Fruit fly (Drosophila melanogaster): ENCODE results near the gene Sulf1.

Gene Sulf1

DNA sequence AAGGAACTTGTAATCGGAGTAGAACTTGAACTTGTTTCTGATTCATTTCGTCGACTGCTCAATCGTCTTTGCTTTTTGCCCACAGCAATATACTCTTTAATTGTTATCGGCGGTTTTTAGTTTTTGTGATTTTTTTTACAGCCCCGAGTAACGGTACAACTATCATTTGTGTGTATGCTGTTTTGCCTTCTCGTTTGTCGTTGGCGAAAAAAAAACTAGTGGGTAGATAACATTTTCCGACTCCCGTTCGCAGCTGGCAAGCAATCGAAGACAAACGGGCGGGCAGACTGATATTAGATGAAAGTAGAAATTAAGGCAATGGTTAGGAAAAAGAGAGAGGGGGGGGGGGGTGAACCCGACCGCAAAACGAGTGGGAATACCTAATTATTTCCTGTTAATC lies 51.5 kb downstream of the Sulf1 start:
- no peak for TF ChIP-seq Hr96 (GFP tag; optimal IDR thresholded peaks at IDR 0.05)
- TF ChIP-seq CG1620 (GFP tag; optimal IDR thresholded peaks at IDR 0.05) = no peak
- TF ChIP-seq kay (GFP tag; ENCODE audit: borderline replicate concordance) = peak; percentile 85
- TF ChIP-seq ovo (GFP tag; optimal IDR thresholded peaks at IDR 0.05) = peak; percentile 72

DNA sequence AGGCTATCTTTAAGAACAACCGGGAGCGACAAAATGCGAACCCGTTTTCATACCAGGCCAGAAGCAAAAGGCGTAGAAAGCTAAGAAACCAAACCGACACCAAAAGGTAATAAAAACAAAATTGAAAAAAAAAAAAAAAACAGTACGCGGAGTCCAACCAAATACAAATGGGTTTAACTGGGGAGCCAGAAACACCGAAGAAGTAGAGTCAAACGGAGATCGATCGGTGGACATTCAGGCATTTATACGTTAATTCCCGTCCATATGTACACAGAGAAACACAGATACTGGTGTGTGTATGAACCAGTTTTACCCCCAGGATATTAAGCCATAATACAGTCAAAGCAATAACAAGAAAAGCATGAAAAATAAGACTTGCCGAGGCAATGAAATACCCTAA lies 52.2 kb downstream of the Sulf1 start:
- no peak for TF ChIP-seq pad (GFP tag; optimal IDR thresholded peaks at IDR 0.05)
- no peak for TF ChIP-seq ovo (GFP tag; optimal IDR thresholded peaks at IDR 0.05)
- TF ChIP-seq CG5204 (GFP tag; optimal IDR thresholded peaks at IDR 0.05) = no peak
- TF ChIP-seq Clk (GFP tag; optimal IDR thresholded peaks at IDR 0.05) = no peak
- no peak for TF ChIP-seq CG14711 (tag; optimal IDR thresholded peaks at IDR 0.05)
- TF ChIP-seq toe (GFP tag; optimal IDR thresholded peaks at IDR 0.05) = no peak
- no peak for TF ChIP-seq bab1 (GFP tag; optimal IDR thresholded peaks at IDR 0.05)
- no peak for TF ChIP-seq cic (GFP tag; optimal IDR thresholded peaks at IDR 0.05)
- TF ChIP-seq CG11617 (GFP tag; optimal IDR thresholded peaks at IDR 0.05) = no peak
- no peak for TF ChIP-seq CG1620 (GFP tag; optimal IDR thresholded peaks at IDR 0.05)
- TF ChIP-seq kay (GFP tag; ENCODE audit: borderline replicate concordance) = no peak
- no peak for TF ChIP-seq CG7045 (GFP tag; optimal IDR thresholded peaks at IDR 0.05)
- TF ChIP-seq CG12768 (GFP tag; optimal IDR thresholded peaks at IDR 0.05) = no peak
- TF ChIP-seq Crg-1 (GFP tag; optimal IDR thresholded peaks at IDR 0.05) = no peak
- TF ChIP-seq Hr96 (GFP tag; optimal IDR thresholded peaks at IDR 0.05) = no peak
- no peak for TF ChIP-seq CG7101 (tag; optimal IDR thresholded peaks at IDR 0.05)
- no peak for TF ChIP-seq cnc (optimal IDR thresholded peaks at IDR 0.05)

DNA sequence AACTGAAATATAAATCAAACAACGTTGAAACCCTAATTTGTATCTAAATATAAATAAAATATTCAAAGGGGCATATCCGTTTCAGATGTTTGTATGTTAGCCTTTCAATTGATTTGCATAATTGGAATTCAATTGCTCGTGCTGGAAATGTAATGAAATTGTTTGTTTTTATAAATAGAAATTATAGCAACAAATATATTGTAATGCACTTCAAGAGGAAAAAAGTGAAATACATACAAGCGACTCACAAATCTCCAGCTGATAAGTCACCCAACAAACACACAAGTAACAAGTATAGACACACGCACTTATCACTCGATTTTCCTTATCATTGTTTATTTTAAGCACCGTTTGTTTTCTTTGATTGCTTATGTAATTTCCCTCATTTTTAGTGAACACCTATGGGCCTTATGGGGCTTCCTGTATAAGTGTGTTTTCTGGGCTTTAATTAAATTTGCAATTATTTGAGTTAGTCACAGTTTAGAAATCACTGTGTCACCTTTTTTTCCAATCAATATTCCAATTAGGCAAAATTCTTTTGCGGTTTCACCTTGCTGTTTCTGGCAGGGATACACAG lies 53.7 kb downstream of the Sulf1 start:
- TF ChIP-seq CG11617 (GFP tag; optimal IDR thresholded peaks at IDR 0.05) (no peak), cic (GFP tag; optimal IDR thresholded peaks at IDR 0.05) (peak; percentile 37), kay (GFP tag; ENCODE audit: borderline replicate concordance) (peak; percentile 95), CG14711 (tag; optimal IDR thresholded peaks at IDR 0.05) (no peak)

DNA sequence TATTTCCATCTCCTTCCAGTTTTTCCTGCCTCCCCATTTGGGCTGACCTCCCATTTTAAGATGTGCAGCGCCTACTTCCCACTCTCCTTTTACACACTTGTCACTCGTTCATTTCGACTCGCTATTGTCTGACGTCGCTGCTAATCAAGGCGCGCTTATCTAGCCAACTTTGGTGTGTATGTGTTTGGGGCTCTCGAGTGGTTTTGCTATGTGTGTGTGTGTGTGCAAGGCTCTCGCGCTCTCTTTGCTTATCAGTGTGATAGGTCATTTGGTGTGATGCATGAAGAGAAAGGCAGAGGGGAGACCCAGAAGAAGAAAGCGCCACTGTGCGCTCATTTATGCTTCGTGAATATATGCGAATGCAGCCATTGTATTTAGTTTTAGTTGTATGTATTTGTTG lies 54.5 kb downstream of the Sulf1 start:
- peak; percentile 56 for TF ChIP-seq cic (GFP tag; optimal IDR thresholded peaks at IDR 0.05)
- TF ChIP-seq toe (GFP tag; optimal IDR thresholded peaks at IDR 0.05) = no peak

DNA sequence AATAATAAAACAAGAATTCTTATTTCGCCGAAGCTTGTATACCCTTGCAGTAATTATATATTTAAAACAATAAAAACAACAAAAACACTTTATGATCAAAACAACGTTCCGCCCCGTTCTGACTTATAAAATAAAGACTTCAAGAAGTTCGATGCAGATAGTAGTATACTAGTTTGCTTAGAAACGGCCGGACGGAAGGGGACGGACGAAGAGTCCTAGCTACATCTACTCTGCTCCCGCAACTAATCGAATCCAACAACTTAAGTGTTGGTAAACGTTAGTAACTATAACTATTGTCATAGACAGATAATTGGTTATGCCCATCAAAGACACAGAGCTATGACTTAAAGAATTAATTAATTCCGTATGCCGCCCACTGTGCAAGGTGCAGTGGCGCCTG lies 54.9 kb downstream of the Sulf1 start:
- TF ChIP-seq ovo (GFP tag; optimal IDR thresholded peaks at IDR 0.05) (no peak), Hr96 (GFP tag; optimal IDR thresholded peaks at IDR 0.05) (no peak), CG33017 (tag; optimal IDR thresholded peaks at IDR 0.05) (no peak), CG14711 (tag; optimal IDR thresholded peaks at IDR 0.05) (no peak), Clk (GFP tag; optimal IDR thresholded peaks at IDR 0.05) (no peak), pad (GFP tag; optimal IDR thresholded peaks at IDR 0.05) (no peak), bab1 (GFP tag; optimal IDR thresholded peaks at IDR 0.05) (no peak), kay (GFP tag; ENCODE audit: borderline replicate concordance) (no peak), CG7101 (tag; optimal IDR thresholded peaks at IDR 0.05) (no peak), CG12768 (GFP tag; optimal IDR thresholded peaks at IDR 0.05) (no peak), cnc (optimal IDR thresholded peaks at IDR 0.05) (no peak), cic (GFP tag; optimal IDR thresholded peaks at IDR 0.05) (no peak), Mnt (GFP tag; optimal IDR thresholded peaks at IDR 0.05) (no peak), CG11617 (GFP tag; optimal IDR thresholded peaks at IDR 0.05) (no peak), toe (GFP tag; optimal IDR thresholded peaks at IDR 0.05) (no peak), CG7045 (GFP tag; optimal IDR thresholded peaks at IDR 0.05) (no peak), Crg-1 (GFP tag; optimal IDR thresholded peaks at IDR 0.05) (no peak), CG1620 (GFP tag; optimal IDR thresholded peaks at IDR 0.05) (no peak), tj (GFP tag; optimal IDR thresholded peaks at IDR 0.05) (no peak)

DNA sequence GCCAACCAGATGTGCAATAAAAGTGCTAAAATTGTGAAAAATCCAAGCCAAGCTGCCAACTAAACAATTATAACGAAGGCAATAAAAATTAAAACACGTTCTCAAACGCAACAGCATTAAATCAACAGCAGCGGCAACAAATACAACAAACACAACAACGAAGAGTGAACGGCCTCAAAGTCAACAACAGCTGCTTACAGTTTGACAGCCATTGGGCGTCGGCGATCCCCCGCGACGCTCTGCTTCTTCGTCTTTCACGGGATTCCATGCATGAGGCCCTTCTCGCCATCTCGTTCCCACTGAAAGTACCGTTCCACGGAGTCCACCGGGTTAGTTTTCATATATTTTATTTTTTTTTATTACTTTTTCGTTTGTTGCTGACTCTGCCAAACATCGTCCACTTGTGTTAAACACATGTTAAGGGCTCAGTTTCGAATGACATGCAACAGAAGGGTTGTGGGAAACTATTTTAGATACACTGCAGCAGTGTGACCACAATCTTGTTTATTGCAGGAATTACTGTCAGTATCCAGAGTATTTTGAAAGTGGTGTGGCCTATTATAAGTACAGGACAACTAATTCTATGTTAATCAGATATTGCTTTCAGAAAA lies 57.2 kb downstream of the Sulf1 start:
- TF ChIP-seq Crg-1 (GFP tag; optimal IDR thresholded peaks at IDR 0.05) = no peak
- no peak for TF ChIP-seq cnc (optimal IDR thresholded peaks at IDR 0.05)
- TF ChIP-seq cic (GFP tag; optimal IDR thresholded peaks at IDR 0.05) = no peak
- no peak for TF ChIP-seq bab1 (GFP tag; optimal IDR thresholded peaks at IDR 0.05)
- TF ChIP-seq ovo (GFP tag; optimal IDR thresholded peaks at IDR 0.05) = peak; percentile 15
- no peak for TF ChIP-seq Mnt (GFP tag; optimal IDR thresholded peaks at IDR 0.05)
- TF ChIP-seq CG33017 (tag; optimal IDR thresholded peaks at IDR 0.05) = no peak
- no peak for TF ChIP-seq pad (GFP tag; optimal IDR thresholded peaks at IDR 0.05)
- no peak for TF ChIP-seq Clk (GFP tag; optimal IDR thresholded peaks at IDR 0.05)
- TF ChIP-seq CG7045 (GFP tag; optimal IDR thresholded peaks at IDR 0.05) = no peak
- TF ChIP-seq toe (GFP tag; optimal IDR thresholded peaks at IDR 0.05) = no peak
- no peak for TF ChIP-seq CG12768 (GFP tag; optimal IDR thresholded peaks at IDR 0.05)
- no peak for TF ChIP-seq CG11617 (GFP tag; optimal IDR thresholded peaks at IDR 0.05)
- TF ChIP-seq CG5204 (GFP tag; optimal IDR thresholded peaks at IDR 0.05) = no peak
- TF ChIP-seq kay (GFP tag; ENCODE audit: borderline replicate concordance) = peak; percentile 3
- no peak for TF ChIP-seq CG14711 (tag; optimal IDR thresholded peaks at IDR 0.05)
- no peak for TF ChIP-seq CG7101 (tag; optimal IDR thresholded peaks at IDR 0.05)
- TF ChIP-seq CG1620 (GFP tag; optimal IDR thresholded peaks at IDR 0.05) = no peak
- TF ChIP-seq Hr96 (GFP tag; optimal IDR thresholded peaks at IDR 0.05) = no peak
- peak; percentile 67 for TF ChIP-seq tj (GFP tag; optimal IDR thresholded peaks at IDR 0.05)

Data from whole organism, adult.